Fruit fly (Drosophila melanogaster): Measurements from ENCODE around the gene Hus1-like.
A peak's percentile ranks its signal among the peaks of the same experiment; 100 is the strongest.

The Hus1-like gene

DNA sequence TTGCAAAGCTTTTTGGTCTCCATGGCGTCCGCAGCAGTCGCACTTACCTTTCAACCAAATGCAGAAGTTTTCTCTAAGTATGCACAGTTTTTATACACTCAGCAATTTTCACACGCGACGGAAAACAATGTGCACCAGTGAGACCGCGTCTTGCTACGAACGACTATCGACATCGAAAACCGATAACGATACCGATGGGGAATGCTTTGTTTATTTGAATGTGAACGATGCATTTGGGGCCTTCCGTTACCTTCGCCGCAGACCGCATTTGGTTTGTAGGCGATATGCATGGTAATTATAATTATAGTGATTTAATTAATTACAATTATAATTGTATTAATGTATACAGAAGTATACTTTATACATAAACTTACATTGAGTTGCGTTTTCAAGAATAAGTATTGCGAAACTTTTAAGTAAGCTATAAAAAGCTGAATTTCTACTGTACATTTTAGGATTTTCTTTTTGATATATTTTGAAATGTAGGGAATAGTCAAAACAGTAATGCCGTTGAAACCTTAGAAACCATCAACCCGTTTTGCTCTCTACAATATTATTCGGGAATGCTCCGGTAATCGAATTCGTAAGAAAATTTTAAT lies at the start of gene Hus1-like, which contains the start of gene ctrip:
Gene Hus1-like, minus strand, starts transcription at position 161 of the 599 bp plus-strand sequence.
Gene ctrip, minus strand, starts transcription at position 161 of the 599 bp plus-strand sequence.
- TF ChIP-seq noc (tag; optimal IDR thresholded peaks at IDR 0.05), result peak; percentile 7

dm6 chr3R:4861144-4861543 lies 49.2 kb upstream of the Hus1-like start:
- no peak for TF ChIP-seq noc (tag; optimal IDR thresholded peaks at IDR 0.05)

DNA sequence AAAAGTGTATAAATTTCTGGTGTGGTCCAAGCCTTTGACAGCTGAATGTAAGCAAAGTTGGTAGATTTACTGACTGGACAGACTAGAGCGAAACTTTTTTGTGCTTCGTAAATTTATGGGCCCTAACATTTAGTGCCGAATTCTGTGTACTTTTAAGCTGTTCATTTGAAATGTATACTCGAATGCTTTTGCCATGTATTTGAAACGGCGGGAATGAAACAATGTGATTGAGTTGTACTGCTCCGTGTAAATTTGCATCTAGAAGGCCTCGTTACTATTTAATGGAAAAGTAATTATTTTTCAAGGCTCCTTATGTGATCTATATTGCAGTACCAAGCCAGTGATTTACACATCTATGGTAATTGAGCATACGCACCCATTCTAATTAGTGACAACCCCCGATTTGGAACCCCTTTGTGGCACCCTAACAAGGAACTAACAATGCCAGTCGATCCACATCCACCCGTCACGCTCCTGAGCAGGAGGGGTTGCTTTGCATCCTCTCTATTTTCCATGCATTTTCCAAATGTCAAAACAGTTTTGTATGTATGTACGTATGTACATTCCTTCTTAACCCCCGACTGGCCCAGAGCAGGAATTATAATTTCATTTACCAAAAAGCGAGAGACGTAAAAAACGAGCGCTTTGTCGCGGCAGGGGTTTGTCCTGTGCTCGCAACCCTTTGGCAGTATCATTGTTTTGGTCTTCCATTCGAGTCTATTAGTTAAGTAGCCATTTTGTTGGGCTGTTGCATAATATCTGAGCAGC lies 46.8 kb upstream of the Hus1-like start:
- TF ChIP-seq noc (tag; optimal IDR thresholded peaks at IDR 0.05), result no peak

DNA sequence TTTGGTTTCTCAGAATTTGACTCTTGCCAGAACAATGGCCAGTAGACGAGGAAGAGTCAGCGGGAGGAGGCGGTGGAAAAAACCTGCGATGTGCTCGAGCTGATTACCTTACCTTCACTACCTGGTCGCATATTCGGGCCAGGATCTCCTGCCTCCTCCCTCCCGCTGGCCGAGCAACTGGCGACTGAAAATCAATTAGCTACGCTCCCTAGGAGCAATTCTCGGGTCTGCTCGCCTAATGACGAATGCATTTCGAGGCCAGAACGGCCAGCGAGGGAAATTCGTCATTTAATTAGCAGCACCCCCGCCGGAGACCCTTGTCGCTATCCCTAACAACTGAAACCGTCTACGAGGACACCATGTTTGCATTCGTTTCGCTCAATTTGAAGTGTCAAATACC lies 46.1 kb upstream of the Hus1-like start:
- no peak for TF ChIP-seq noc (tag; optimal IDR thresholded peaks at IDR 0.05)

DNA sequence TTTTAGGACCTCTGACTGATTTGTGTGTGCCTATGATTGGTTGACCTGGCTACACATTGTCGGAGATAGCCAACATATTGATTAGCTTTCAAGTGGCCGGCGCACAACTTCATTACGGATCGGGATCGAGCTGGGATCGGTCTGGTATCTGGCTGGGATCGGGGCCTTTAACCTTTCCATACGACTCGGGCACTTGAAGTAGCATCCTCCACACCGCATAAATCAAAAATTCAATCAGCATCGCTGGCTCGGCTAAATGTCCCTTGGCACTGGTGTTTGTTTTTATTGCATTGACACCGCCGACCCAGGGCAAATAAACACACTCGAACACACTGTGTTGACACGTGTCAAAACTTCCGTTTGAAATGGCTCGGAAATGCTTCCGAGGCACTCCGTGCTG lies 43.8 kb upstream of the Hus1-like start:
- no peak for TF ChIP-seq noc (tag; optimal IDR thresholded peaks at IDR 0.05)

DNA sequence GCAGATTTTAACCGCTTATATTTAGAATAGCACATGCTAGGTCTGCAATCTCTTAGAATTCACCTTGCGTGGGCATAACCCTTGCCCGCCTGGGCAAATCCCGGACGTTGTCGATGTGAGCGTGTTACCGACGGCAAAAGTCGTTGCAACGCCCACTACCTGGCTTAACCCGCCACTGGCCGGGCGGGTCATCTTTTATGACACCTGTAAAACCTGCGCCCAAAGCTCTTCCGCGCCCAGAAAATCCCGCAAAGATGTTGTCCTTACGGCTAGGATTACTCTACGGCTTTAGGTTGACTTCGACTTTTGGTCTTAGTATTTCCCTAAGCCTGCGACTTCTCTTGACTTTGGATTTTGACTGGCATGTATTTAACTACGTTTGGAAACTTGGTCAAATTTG lies 42.3 kb upstream of the Hus1-like start:
- TF ChIP-seq noc (tag; optimal IDR thresholded peaks at IDR 0.05), result no peak

dm6 chr3R:4853504-4853903 lies 41.6 kb upstream of the Hus1-like start:
- TF ChIP-seq noc (tag; optimal IDR thresholded peaks at IDR 0.05), result no peak

- no peak for TF ChIP-seq noc (tag; optimal IDR thresholded peaks at IDR 0.05)
Observed at dm6 chr3R:4852373-4852860, 40.5 kb upstream of the Hus1-like start, which contains the start of gene opa. Gene opa, plus strand, starts transcription at chr3R:4852813.

- no peak for TF ChIP-seq noc (tag; optimal IDR thresholded peaks at IDR 0.05)
Observed at dm6 chr3R:4849035-4849656, 37.2 kb upstream of the Hus1-like start.

DNA sequence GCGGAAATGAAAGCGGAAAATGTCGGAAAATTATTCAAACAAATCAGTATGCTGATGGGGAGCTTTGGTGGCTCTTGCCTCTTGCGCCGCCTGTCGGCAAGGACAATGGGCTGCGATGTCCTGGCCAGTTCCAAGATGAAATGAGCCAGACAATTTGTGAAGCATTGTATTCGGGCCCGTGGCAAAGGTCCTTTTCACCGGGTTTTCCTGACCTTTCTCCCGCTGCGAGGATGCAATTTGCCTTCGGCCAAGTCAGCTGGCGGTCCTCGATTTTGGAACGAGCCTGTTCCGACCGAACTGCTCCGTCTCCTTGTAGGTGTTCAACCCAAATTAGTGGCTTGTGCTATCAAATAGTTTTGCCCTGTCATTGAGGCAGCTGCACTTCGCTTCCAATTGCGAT lies 35.5 kb upstream of the Hus1-like start:
- TF ChIP-seq noc (tag; optimal IDR thresholded peaks at IDR 0.05), result no peak

DNA sequence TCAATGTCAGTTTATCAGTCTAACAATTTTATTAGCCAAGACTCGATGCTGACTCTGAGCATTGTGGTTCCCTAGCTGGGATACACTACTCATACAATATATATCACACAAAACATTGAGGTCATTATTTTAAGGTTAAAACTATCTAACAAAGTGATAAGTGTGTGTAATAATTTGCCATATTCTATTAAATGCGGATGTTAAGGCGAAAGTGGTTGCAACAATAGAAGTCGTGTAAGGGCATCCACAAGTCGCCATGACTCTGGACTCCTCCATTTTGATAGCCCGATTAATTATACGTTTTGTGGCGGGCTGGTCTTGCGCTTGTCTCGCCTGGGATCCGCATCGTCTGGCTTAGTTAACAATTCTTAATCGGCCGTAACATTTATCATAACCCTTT lies 34.9 kb upstream of the Hus1-like start:
- TF ChIP-seq noc (tag; optimal IDR thresholded peaks at IDR 0.05), result no peak

DNA sequence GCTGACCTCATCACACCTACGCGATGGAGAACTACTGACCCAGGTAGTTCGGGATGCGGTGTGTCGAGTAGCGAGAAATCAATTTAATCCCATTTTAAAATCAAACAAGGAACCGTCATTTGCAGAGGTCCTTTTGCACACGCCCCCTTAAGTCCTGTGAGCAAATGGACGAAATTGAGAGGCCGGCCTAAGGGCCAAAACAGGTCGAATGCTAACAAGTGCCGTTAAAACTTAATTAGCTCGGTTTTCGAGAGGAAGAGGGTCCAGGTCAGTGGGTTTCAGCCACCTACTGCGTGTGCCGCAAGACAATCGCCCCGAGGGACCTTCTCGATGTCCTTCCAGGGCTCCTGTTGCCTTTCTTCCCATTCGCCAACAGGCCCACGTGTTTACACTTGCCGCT lies 34.3 kb upstream of the Hus1-like start:
- no peak for TF ChIP-seq noc (tag; optimal IDR thresholded peaks at IDR 0.05)

DNA sequence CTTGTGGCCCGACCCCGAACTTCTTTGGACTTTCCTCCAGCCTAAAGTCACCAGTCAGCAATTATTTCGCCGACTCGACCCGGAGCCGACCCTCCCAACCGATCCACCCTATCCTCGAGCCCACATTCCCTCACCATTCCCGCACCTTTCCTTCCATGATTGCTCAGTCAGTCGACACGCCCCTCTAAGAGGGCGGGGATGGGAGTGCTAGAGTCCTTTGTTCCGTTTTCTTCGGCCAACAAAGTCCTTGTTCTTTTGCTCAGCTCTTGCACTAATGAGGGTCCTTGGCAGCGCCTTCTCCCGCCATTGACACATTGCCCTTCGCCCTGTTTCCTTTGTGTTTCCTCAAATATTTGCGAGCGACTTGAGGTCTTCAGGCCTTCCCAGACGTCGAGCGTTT lies 33.5 kb upstream of the Hus1-like start:
- no peak for TF ChIP-seq noc (tag; optimal IDR thresholded peaks at IDR 0.05)

- TF ChIP-seq noc (tag; optimal IDR thresholded peaks at IDR 0.05), result no peak
Observed at dm6 chr3R:4842958-4843357, 31.1 kb upstream of the Hus1-like start.

DNA sequence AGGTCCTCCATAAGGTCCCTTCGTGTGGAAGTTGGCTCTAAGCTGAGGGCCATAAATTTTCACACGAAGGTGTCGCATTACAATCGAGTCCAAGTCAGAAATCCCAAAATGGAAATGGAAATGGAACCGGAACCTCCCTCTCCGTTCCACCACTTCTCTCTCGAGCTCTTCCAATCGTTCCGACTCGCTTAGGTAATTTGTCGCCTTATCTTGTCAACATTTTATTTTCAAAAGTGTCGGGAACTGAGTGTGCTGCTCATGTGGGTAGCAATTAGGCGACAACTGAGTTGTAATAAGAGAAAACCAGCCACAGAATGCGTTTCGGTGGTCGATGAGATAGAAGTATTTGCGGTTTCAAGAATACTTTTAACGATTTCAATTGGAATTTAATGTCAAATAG lies 28.9 kb upstream of the Hus1-like start:
- no peak for TF ChIP-seq noc (tag; optimal IDR thresholded peaks at IDR 0.05)

DNA sequence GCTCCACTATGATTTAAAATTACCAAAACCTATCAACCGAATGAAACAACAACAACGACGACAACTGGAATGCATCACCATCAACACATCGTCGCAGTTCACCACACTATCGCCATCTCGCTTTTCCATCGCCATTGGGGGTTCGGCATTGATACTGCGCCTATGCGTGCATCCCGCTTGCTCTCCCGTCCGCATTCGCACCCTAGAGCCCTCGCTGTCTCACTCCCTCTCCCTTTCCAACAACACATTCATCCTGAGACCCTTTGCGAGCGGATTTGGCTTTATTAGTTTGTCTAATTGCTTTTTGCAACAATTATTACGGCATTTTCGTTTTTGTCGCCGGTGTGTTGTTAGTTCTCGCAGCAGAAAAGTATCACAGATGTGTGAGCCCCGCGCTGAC lies 23.4 kb upstream of the Hus1-like start:
- no peak for TF ChIP-seq noc (tag; optimal IDR thresholded peaks at IDR 0.05)

DNA sequence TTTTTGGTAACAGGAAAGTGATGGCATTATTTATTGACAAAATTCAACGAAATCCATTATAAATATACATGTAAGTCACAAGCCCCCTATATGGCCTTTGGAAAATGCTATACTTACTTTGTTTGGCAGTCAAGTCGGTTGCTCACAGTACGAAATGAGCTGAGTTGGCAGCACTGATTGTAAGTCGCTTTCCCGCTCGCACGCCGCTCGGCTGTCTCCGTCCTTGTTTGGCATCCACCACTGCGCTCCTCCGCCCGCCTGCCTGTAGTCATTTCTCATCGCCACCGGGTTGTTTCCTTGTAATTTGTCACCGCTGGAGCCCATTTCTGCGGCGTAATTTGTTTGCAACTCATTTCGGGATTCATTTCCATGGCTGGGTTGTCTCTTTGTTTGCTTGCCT lies 21.7 kb upstream of the Hus1-like start:
- no peak for TF ChIP-seq noc (tag; optimal IDR thresholded peaks at IDR 0.05)
